Worm (Caenorhabditis elegans) whole organism, L2 larva: ENCODE measurements around the gene T04A6.3.

Source experiments
- C34F6.9 ChIP-seq: fragments of 150-350 bp; optimal IDR thresholded peaks from 2 replicates; lab custom pipeline; 2014; ENCODE audit warnings: missing biosample characterization, missing genetic modification characterization
- F13H6.1 ChIP-seq: sonication (generic microtip); optimal IDR thresholded peaks from 2 replicates; lab custom pipeline; 2016; ENCODE audit warnings: missing genetic modification characterization, missing compliant biosample characterization
- R02D3.7 ChIP-seq: fragments of 150-350 bp; optimal IDR thresholded peaks from 2 replicates; lab custom pipeline; 2014; ENCODE audit warnings: missing biosample characterization, missing genetic modification characterization
- Y55F3AM.14 ChIP-seq: fragments of 200-800 bp; sonication (Bioruptor generic); optimal IDR thresholded peaks from 2 replicates; lab custom pipeline; 2018; ENCODE audit warnings: mild to moderate bottlenecking, missing genetic modification characterization, missing compliant biosample characterization
- ZK546.5 ChIP-seq: sonication (generic microtip); optimal IDR thresholded peaks from 2 replicates; lab custom pipeline; 2017; ENCODE audit warnings: missing biosample characterization, missing genetic modification characterization
- alr-1 ChIP-seq: fragments of 150-350 bp; optimal IDR thresholded peaks from 2 replicates; lab custom pipeline; 2014; ENCODE audit warnings: missing biosample characterization, missing genetic modification characterization
- aly-2 ChIP-seq: fragments of 150-350 bp; optimal IDR thresholded peaks from 2 replicates; lab custom pipeline; 2014; ENCODE audit warnings: missing biosample characterization, missing genetic modification characterization
- blmp-1 ChIP-seq: sonication (generic microtip); optimal IDR thresholded peaks from 2 replicates; lab custom pipeline; 2017; ENCODE audit warnings: missing genetic modification characterization, mild to moderate bottlenecking, missing compliant biosample characterization, antibody characterized with exemption, moderate library complexity; ENCODE audit not compliant: insufficient read depth
- ceh-16 ChIP-seq: fragments of 150-350 bp; optimal IDR thresholded peaks from 2 replicates; lab custom pipeline; 2014; ENCODE audit warnings: missing biosample characterization, missing genetic modification characterization
- ceh-82 ChIP-seq: fragments of 150-350 bp; optimal IDR thresholded peaks from 2 replicates; lab custom pipeline; 2014; ENCODE audit warnings: missing biosample characterization, missing genetic modification characterization
- crh-2 ChIP-seq: sonication (generic microtip); optimal IDR thresholded peaks from 2 replicates; lab custom pipeline; 2017; ENCODE audit warnings: missing biosample characterization, missing genetic modification characterization
- dmd-4 ChIP-seq: sonication (generic microtip); optimal IDR thresholded peaks from 2 replicates; lab custom pipeline; 2017; ENCODE audit warnings: missing biosample characterization, missing genetic modification characterization
- egl-27 ChIP-seq: sonication (generic microtip); optimal IDR thresholded peaks from 3 replicates; lab custom pipeline; 2017; ENCODE audit warnings: missing biosample characterization, missing genetic modification reagents, missing genetic modification characterization
- elt-1 ChIP-seq: fragments of 150-350 bp; optimal IDR thresholded peaks from 2 replicates; lab custom pipeline; 2014; ENCODE audit warnings: missing biosample characterization, missing genetic modification characterization
- elt-3 ChIP-seq: sonication (generic microtip); optimal IDR thresholded peaks from 2 replicates; lab custom pipeline; 2017; ENCODE audit warnings: missing biosample characterization, missing genetic modification characterization
- fos-1 ChIP-seq: fragments of 150-350 bp; optimal IDR thresholded peaks from 2 replicates; lab custom pipeline; 2014; ENCODE audit warnings: missing biosample characterization, missing genetic modification characterization
- lin-11 ChIP-seq: fragments of 150-350 bp; sonication (generic microtip); optimal IDR thresholded peaks from 2 replicates; lab custom pipeline; 2014; ENCODE audit warnings: missing biosample characterization, missing genetic modification characterization, inconsistent platforms, mixed read lengths
- lin-13 ChIP-seq: fragments of 150-350 bp; optimal IDR thresholded peaks from 2 replicates; lab custom pipeline; 2014; ENCODE audit warnings: missing biosample characterization, missing genetic modification reagents, missing genetic modification characterization
- lsy-2 ChIP-seq, 2 experiments: fragments of 150-350 bp in 1 of 2; sonication (generic microtip) in 1 of 2; optimal IDR thresholded peaks; 2 replicates each; lab custom pipeline; 2014 to 2017; ENCODE audit warnings: missing biosample characterization in 2 of 2, missing genetic modification characterization in 2 of 2
- mab-5 ChIP-seq: fragments of 150-350 bp; optimal IDR thresholded peaks from 2 replicates; lab custom pipeline; 2014; ENCODE audit warnings: missing biosample characterization, missing genetic modification characterization
- mbf-1 ChIP-seq: sonication (generic microtip); optimal IDR thresholded peaks from 2 replicates; lab custom pipeline; 2017; ENCODE audit warnings: missing biosample characterization, missing genetic modification characterization
- mdl-1 ChIP-seq, 2 experiments: fragments of 150-350 bp in 1 of 2; sonication (generic microtip) in 1 of 2; optimal IDR thresholded peaks; 2 replicates each; lab custom pipeline; 2017; ENCODE audit warnings: missing biosample characterization in 2 of 2, missing genetic modification characterization in 2 of 2
- nhr-10 ChIP-seq: sonication (generic microtip); optimal IDR thresholded peaks from 2 replicates; lab custom pipeline; 2017; ENCODE audit warnings: missing biosample characterization, missing genetic modification characterization
- nhr-11 ChIP-seq: fragments of 150-350 bp; optimal IDR thresholded peaks from 2 replicates; lab custom pipeline; 2014; ENCODE audit warnings: missing biosample characterization, missing genetic modification characterization
- nhr-12 ChIP-seq: fragments of 150-350 bp; optimal IDR thresholded peaks from 2 replicates; lab custom pipeline; 2014; ENCODE audit warnings: missing biosample characterization, missing genetic modification characterization
- nhr-129 ChIP-seq: fragments of 150-350 bp; optimal IDR thresholded peaks from 2 replicates; lab custom pipeline; 2014; ENCODE audit warnings: missing biosample characterization, missing genetic modification characterization
- nhr-21 ChIP-seq: fragments of 150-350 bp; optimal IDR thresholded peaks from 2 replicates; lab custom pipeline; 2014; ENCODE audit warnings: missing biosample characterization, missing genetic modification characterization
- nhr-23 ChIP-seq: fragments of 150-350 bp; optimal IDR thresholded peaks from 2 replicates; lab custom pipeline; 2014; ENCODE audit warnings: missing biosample characterization, missing genetic modification reagents, missing genetic modification characterization
- nhr-237 ChIP-seq: fragments of 150-350 bp; optimal IDR thresholded peaks from 2 replicates; lab custom pipeline; 2014; ENCODE audit warnings: missing biosample characterization, missing genetic modification characterization
- nhr-25 ChIP-seq: fragments of 150-350 bp; sonication (generic microtip); optimal IDR thresholded peaks from 3 replicates; lab custom pipeline; 2014; ENCODE audit warnings: missing biosample characterization, missing genetic modification characterization
- nhr-6 ChIP-seq: fragments of 150-350 bp; optimal IDR thresholded peaks from 2 replicates; lab custom pipeline; 2014; ENCODE audit warnings: missing biosample characterization, missing genetic modification characterization
- nhr-77 ChIP-seq: fragments of 150-350 bp; optimal IDR thresholded peaks from 2 replicates; lab custom pipeline; 2014; ENCODE audit warnings: missing biosample characterization, missing genetic modification characterization
- peb-1 ChIP-seq: fragments of 150-350 bp; optimal IDR thresholded peaks from 2 replicates; lab custom pipeline; 2014; ENCODE audit warnings: missing biosample characterization, missing genetic modification characterization
- sem-4 ChIP-seq: fragments of 150-350 bp; optimal IDR thresholded peaks from 2 replicates; lab custom pipeline; 2014; ENCODE audit warnings: missing biosample characterization, missing genetic modification reagents, missing genetic modification characterization
- sma-3 ChIP-seq: sonication (generic microtip); optimal IDR thresholded peaks from 2 replicates; lab custom pipeline; 2016; ENCODE audit warnings: missing genetic modification reagents, missing genetic modification characterization, missing compliant biosample characterization
- sma-9 ChIP-seq, 2 experiments: fragments of 150-350 bp in 1 of 2; sonication (generic microtip) in 1 of 2; optimal IDR thresholded peaks; 2 replicates each; lab custom pipeline; 2014 to 2016; ENCODE audit warnings: missing genetic modification characterization in 2 of 2, mild to moderate bottlenecking in 1 of 2, missing biosample characterization in 1 of 2, missing compliant biosample characterization in 1 of 2, missing genetic modification reagents in 1 of 2, moderate library complexity in 1 of 2
- unc-39 ChIP-seq: fragments of 150-350 bp; optimal IDR thresholded peaks from 2 replicates; lab custom pipeline; 2014; ENCODE audit warnings: missing biosample characterization, missing genetic modification characterization
- unc-55 ChIP-seq: fragments of 150-350 bp; sonication (generic microtip); optimal IDR thresholded peaks from 3 replicates; lab custom pipeline; 2014; ENCODE audit warnings: missing biosample characterization, missing genetic modification reagents, missing genetic modification characterization
- unc-62 ChIP-seq: fragments of 150-350 bp; optimal IDR thresholded peaks from 2 replicates; lab custom pipeline; 2014; ENCODE audit warnings: missing biosample characterization, missing genetic modification reagents, missing genetic modification characterization
- zag-1 ChIP-seq: fragments of 150-350 bp; optimal IDR thresholded peaks from 2 replicates; lab custom pipeline; 2014; ENCODE audit warnings: missing biosample characterization, missing genetic modification characterization
- ztf-1 ChIP-seq: fragments of 200-800 bp; sonication (Bioruptor generic); conservative IDR thresholded peaks from 2 replicates; pipeline ENCODE4 v1.3.6; 2022; ENCODE audit warnings: missing genetic modification characterization, missing compliant biosample characterization

Gene T04A6.3

DNA sequence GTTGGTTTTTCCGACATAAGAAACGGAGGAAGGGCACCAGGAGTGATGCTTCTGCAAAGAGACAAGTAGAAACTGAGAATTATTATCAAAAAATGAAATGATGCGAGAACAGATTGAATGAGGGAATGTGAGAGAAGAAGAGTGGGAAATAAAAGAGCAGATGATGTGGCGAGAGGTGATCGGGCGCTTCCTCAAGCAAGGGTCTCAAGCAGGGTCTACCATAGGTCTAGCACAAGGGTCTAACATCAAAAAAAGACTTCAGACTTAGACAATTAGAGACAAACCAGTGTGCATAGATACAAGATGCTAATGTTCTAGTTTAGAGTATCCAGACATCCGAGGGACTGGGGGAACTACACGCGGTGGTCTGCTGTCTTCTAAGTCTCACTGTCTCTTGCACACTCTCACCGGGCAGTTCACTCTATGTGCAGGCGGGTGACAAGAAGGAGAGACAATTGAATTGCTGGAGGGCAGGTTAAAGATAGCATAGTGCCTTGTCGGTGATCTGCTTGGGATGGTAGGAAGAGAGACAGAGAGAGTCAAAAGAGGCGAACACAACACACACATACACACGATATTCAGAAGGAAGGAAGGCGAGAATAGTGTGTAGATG lies 37.9 kb downstream of the T04A6.3 start, which contains the start of gene R13A5.7 (continued):
- TF ChIP-seq nhr-10 (tag; lab: Kevin White, UChicago) (no peak), ceh-16 (tag; lab: Kevin White, UChicago) (peak; percentile 73), alr-1 (tag; lab: Kevin White, UChicago) (no peak), C34F6.9 (tag; lab: Kevin White, UChicago) (peak; percentile 88), nhr-77 (no peak), mdl-1 (tag; optimal IDR thresholded peaks at IDR 0.05; lab: Kevin White, UChicago) (peak; percentile 90 to 91), lin-13 (GFP tag; lab: Kevin White, UChicago) (peak; percentile 62), unc-39 (tag; lab: Kevin White, UChicago) (no peak), nhr-6 (peak; percentile 37)

DNA sequence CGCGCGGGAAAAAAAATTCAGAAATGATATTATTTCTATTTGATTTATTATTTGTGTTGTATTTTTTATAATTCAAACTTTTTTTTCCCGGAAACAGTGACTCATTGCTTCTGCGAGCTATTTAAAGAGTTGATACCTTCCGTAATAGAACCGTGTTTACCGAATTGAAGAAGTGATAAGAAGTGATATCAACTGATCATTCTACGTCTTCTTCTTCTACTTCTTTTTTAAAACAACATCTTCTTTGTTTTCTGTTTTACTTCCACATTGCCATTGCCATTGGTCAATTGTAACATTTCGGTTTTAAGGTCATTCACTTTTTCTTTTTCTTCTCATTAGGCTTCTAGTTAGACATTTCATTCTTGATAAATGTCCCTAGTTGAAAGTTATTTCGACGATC lies 42.0 kb downstream of the T04A6.3 start, which contains the start of gene ttr-32:
Gene ttr-32, plus strand, starts transcription at position 314 of the 400 bp plus-strand sequence.
- TF ChIP-seq sma-3 = peak; percentile 41
- TF ChIP-seq nhr-25 (tag; lab: Kevin White, UChicago) = peak; percentile 56
- no peak for TF ChIP-seq peb-1

DNA sequence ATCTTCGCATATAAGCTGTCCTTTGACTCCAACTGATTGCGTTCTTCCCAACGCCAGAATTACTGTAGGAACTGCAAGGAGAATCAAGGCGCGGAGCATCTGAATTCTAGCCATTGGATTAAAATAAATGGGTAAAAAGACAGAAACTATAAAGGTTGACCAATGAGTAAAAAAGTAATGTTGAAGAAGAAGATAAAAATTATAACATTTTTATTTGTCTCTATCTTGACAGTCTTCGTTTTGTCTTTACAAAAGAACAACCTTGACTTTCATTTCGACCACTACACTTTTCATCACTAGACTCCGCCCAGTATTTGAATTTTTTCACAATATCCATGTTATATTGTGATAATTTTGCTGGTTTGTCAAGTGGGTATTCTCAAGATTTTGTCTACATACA lies 42.9 kb downstream of the T04A6.3 start, which contains the start of gene ttr-8:
Gene ttr-8, minus strand, starts transcription at position 101 of the 400 bp plus-strand sequence.
- TF ChIP-seq C34F6.9 (tag; lab: Kevin White, UChicago) (no peak), nhr-11 (tag; lab: Kevin White, UChicago) (no peak), unc-55 (GFP tag; lab: Kevin White, UChicago) (no peak), ZK546.5 (no peak), mbf-1 (tag; lab: Kevin White, UChicago) (no peak), dmd-4 (tag; lab: Kevin White, UChicago) (no peak), nhr-129 (tag; lab: Kevin White, UChicago) (no peak), peb-1 (no peak), lin-13 (GFP tag; lab: Kevin White, UChicago) (no peak), nhr-6 (no peak), crh-2 (tag; lab: Kevin White, UChicago) (no peak), ceh-16 (tag; lab: Kevin White, UChicago) (no peak), lin-11 (no peak), sem-4 (tag; lab: Kevin White, UChicago) (no peak)

- TF ChIP-seq Y55F3AM.14 (GFP tag; lab: Kevin White, UChicago) (no peak), lin-13 (GFP tag; lab: Kevin White, UChicago) (no peak), nhr-12 (tag; lab: Kevin White, UChicago) (no peak)
- TF ChIP-seq, all 48 proteins: peak for 0
Measured at ce11 chrIII:7561872-7562271, 46.3 kb downstream of the T04A6.3 start, which contains the start of gene lgc-12. Gene lgc-12, plus strand, starts transcription at chrIII:7562172.

- TF ChIP-seq nhr-237 (tag; lab: Kevin White, UChicago) (no peak), egl-27 (peak; percentile 32), sma-9 (GFP tag; optimal IDR thresholded peaks at IDR 0.05; lab: Kevin White, UChicago) (peak; percentile 45), sma-9 (tag; optimal IDR thresholded peaks at IDR 0.05; lab: Kevin White, UChicago) (no peak), unc-39 (tag; lab: Kevin White, UChicago) (no peak), peb-1 (no peak), lin-13 (GFP tag; lab: Kevin White, UChicago) (no peak), C34F6.9 (tag; lab: Kevin White, UChicago) (peak; percentile 19), zag-1 (peak; percentile 18), dmd-4 (tag; lab: Kevin White, UChicago) (no peak), ceh-16 (tag; lab: Kevin White, UChicago) (no peak), unc-62 (GFP tag; lab: Kevin White, UChicago) (peak; percentile 78), F13H6.1 (tag; lab: Kevin White, UChicago) (peak; percentile 68), nhr-21 (no peak), alr-1 (tag; lab: Kevin White, UChicago) (no peak), nhr-129 (tag; lab: Kevin White, UChicago) (peak; percentile 64), nhr-23 (tag; lab: Kevin White, UChicago) (no peak), fos-1 (tag; lab: Kevin White, UChicago) (no peak), lin-11 (no peak), ZK546.5 (no peak), elt-3 (tag; lab: Kevin White, UChicago) (no peak), blmp-1 (tag; lab: Kevin White, UChicago) (no peak), mab-5 (tag; lab: Kevin White, UChicago) (peak; percentile 18), Y55F3AM.14 (GFP tag; lab: Kevin White, UChicago) (no peak), lsy-2 (tag; optimal IDR thresholded peaks at IDR 0.05; lab: Kevin White, UChicago) (peak in 1 of 2 experiments; percentile 42), ztf-1 (GFP tag; lab: Robert Waterston, UW) (no peak), aly-2 (tag; lab: Kevin White, UChicago) (no peak), nhr-6 (no peak), ceh-82 (tag; lab: Kevin White, UChicago) (no peak), nhr-12 (tag; lab: Kevin White, UChicago) (no peak), R02D3.7 (tag; lab: Kevin White, UChicago) (no peak), sem-4 (tag; lab: Kevin White, UChicago) (no peak), mbf-1 (tag; lab: Kevin White, UChicago) (no peak), elt-1 (no peak)
Measured at ce11 chrIII:7559869-7560268, 48.3 kb downstream of the T04A6.3 start.
